Worm (Caenorhabditis elegans): Measurements from ENCODE around the gene teg-1.

- no peak for TF ChIP-seq nhr-76 (tag; optimal IDR thresholded peaks at IDR 0.05)
- TF ChIP-seq fkh-10 (GFP tag; optimal IDR thresholded peaks at IDR 0.05) = no peak
- no peak for TF ChIP-seq pqm-1 (tag; optimal IDR thresholded peaks at IDR 0.05)
- no peak for TF ChIP-seq nhr-23 (tag; optimal IDR thresholded peaks at IDR 0.05)
- TF ChIP-seq nhr-237 (tag; optimal IDR thresholded peaks at IDR 0.05) = no peak
- no peak for TF ChIP-seq ztf-4 (tag; optimal IDR thresholded peaks at IDR 0.05)
- TF ChIP-seq nhr-28 (tag; optimal IDR thresholded peaks at IDR 0.05) = no peak
- TF ChIP-seq pha-4 (tag; optimal IDR thresholded peaks at IDR 0.05) = no peak
Measured at ce11 chrIII:11346383-11346782, 28.4 kb upstream of the teg-1 start, which contains the start of gene T28D6.7.

All from whole organism, L3 larva.